Worm (Caenorhabditis elegans): ENCODE measurements around the gene rps-3.

rps-3 gene

ce11 chrIII:6210215-6210822 is 3.7 kb downstream of the rps-3 start:
- TF ChIP-seq W03F9.2 (tag; optimal IDR thresholded peaks at IDR 0.05) (no peak), him-1 (tag; optimal IDR thresholded peaks at IDR 0.05) (no peak), dao-5 (tag; optimal IDR thresholded peaks at IDR 0.05) (no peak)

- TF ChIP-seq W03F9.2 (tag; optimal IDR thresholded peaks at IDR 0.05) = no peak
- no peak for TF ChIP-seq dao-5 (tag; optimal IDR thresholded peaks at IDR 0.05)
- TF ChIP-seq him-1 (tag; optimal IDR thresholded peaks at IDR 0.05) = no peak
Measured at ce11 chrIII:6213915-6214314, 7.3 kb downstream of the rps-3 start, which contains the start of gene C23G10.10. Gene C23G10.10, minus strand, starts transcription at chrIII:6214015.

- TF ChIP-seq W03F9.2 (tag; optimal IDR thresholded peaks at IDR 0.05) (no peak), him-1 (tag; optimal IDR thresholded peaks at IDR 0.05) (no peak), dao-5 (tag; optimal IDR thresholded peaks at IDR 0.05) (no peak)
Measured at ce11 chrIII:6215476-6215875, 8.9 kb downstream of the rps-3 start, which contains the start of gene C23G10.11. Gene C23G10.11, minus strand, starts transcription at chrIII:6215576.

DNA sequence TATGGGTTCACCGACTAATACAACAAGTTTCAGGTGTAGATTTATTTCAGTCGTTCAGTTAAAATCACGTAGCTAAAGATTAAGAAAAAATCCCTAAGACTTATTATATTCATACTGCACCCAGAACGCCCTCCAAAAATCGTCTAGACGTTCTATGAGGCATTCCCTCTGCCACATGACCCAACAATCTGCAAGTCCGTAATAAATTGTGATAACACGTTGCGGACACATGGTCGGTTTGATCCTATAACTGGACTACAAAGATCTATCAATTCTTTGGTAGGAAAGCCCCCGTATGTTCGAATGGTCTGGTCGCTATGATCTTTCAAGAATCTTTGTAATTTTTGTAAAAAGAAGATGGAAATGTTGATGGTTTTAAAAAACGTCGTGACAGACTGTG is 9.3 kb downstream of the rps-3 start:
- no peak for TF ChIP-seq him-1 (tag; optimal IDR thresholded peaks at IDR 0.05)
- no peak for TF ChIP-seq dao-5 (tag; optimal IDR thresholded peaks at IDR 0.05)
- TF ChIP-seq W03F9.2 (tag; optimal IDR thresholded peaks at IDR 0.05) = no peak

DNA sequence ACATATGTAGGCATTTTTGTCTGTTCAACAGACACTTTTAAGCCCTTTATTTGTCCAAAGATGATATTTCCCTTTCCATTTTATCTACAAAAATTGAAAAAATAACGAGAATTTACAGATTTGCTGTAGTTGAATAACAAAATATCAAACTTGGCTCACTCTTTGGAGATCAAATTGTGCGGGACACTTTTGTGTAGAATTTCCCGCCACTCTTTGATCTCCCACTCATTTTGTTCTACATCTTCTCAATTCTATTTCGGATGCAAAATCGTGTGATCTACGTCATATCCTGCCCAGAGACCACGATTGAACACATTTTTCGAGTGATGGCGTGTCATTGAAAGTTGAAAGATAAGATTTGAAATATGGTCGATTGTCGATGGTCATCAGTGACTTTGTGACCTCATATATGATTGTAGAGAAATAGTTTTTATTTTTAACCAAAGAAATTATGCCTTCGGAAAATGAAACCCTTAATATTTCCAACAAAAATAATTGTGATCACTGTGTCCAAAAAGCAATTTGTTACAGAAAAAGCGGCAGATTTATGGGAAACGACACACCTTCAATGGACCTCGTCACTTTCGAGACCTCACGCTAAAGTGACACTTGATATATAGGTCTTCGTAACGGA is 10.3 kb downstream of the rps-3 start, which contains the start of gene hot-4:
Gene hot-4, plus strand, starts transcription at position 584 of the 634 bp plus-strand sequence.
- TF ChIP-seq dao-5 (tag; optimal IDR thresholded peaks at IDR 0.05) (no peak), W03F9.2 (tag; optimal IDR thresholded peaks at IDR 0.05) (no peak)

DNA sequence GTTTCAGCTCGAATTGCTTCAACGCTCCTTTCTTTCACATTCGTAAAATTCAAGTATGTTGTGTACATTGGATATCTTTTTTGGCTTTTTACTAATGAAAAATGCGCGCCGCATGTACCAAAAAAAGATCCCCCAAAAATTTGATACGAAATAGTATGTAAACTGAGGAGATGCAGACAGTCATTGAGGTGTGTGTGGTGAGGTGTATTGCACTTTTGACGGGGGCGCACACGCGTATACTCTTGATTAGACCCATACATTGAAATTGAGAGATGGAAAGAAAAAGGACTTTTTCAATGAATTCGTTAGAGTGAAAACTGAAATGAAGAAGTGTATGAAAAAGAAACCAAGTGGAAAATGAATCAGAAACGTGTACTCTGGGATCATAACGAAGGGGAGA is 14.8 kb downstream of the rps-3 start:
- no peak for TF ChIP-seq W03F9.2 (tag; optimal IDR thresholded peaks at IDR 0.05)
- TF ChIP-seq dao-5 (tag; optimal IDR thresholded peaks at IDR 0.05) = no peak
- TF ChIP-seq him-1 (tag; optimal IDR thresholded peaks at IDR 0.05) = no peak

ce11 chrIII:6230870-6231269 is 24.3 kb downstream of the rps-3 start, which contains the start of gene esyt-2:
Gene esyt-2, minus strand, starts transcription at chrIII:6230970.
- no peak for TF ChIP-seq W03F9.2 (tag; optimal IDR thresholded peaks at IDR 0.05)
- no peak for TF ChIP-seq dao-5 (tag; optimal IDR thresholded peaks at IDR 0.05)
- no peak for TF ChIP-seq him-1 (tag; optimal IDR thresholded peaks at IDR 0.05)

DNA sequence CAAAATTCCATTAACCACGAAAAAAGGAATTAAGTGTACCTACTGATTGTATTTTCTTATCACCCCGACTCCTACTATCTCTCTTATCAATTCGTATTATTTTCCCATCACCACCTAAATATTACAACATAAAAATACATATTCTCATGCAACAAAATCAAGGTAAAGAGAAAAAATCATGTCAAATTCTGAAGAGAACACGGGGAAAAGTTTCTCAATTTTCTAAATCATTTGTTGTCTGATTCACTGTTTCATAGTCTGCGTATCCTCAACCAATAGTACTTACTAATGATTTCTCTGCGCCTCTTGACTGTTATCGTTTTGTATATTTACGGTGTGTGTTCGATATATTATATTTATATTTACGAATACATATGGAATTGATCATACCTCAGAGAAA is 25.3 kb downstream of the rps-3 start:
- TF ChIP-seq him-1 (tag; optimal IDR thresholded peaks at IDR 0.05) = no peak
- TF ChIP-seq dao-5 (tag; optimal IDR thresholded peaks at IDR 0.05) = no peak
- no peak for TF ChIP-seq W03F9.2 (tag; optimal IDR thresholded peaks at IDR 0.05)

DNA sequence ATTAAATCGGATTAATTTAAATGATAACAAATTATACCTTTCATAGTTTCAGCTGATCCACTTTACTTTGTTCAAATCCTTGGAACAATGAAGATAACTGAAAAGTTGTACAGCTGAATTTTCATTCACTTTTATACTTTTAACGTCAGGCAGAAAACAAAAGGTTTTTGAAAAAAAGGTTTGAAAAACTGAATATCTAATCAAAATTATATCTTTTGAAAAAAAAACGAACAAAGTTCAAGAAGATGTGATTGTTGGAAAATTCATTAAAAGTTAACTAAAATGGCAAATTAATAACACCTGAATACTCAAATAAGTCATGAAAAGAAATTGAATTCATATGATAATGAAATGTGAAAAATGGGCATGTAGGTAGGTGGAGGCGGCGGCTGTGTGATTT is 30.0 kb downstream of the rps-3 start, which contains the start of gene T12A2.21:
Gene T12A2.21, minus strand, starts transcription at position 101 of the 400 bp plus-strand sequence.
- TF ChIP-seq dao-5 (tag; optimal IDR thresholded peaks at IDR 0.05) = no peak

- no peak for TF ChIP-seq him-1 (tag; optimal IDR thresholded peaks at IDR 0.05)
- TF ChIP-seq W03F9.2 (tag; optimal IDR thresholded peaks at IDR 0.05) = no peak
- TF ChIP-seq dao-5 (tag; optimal IDR thresholded peaks at IDR 0.05) = no peak
Measured at ce11 chrIII:6240528-6240927, 33.9 kb downstream of the rps-3 start, which contains the start of gene T12A2.3. Gene T12A2.3, plus strand, starts transcription at chrIII:6240828.

DNA sequence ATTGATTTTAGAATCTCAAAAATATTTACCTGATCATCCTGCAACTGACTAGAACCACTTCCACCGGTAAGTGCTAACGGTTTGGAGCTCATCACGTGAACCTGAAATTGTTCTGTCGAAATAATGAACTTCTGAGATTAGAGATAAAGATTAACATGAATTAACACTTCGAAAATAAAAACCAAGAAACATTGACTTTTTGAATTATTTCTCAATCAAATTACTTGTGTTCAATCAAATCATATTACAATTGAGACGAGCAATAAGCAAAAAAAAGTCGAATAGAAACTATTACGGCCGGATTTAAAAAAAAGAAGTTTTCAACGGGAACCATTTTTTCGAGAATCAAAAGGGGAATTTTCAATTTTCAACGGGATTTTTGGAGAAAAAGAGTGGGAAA is 39.1 kb downstream of the rps-3 start, which contains the start of gene bcas-2:
Gene bcas-2, minus strand, starts transcription at position 101 of the 400 bp plus-strand sequence.
- TF ChIP-seq W03F9.2 (tag; optimal IDR thresholded peaks at IDR 0.05) (no peak), him-1 (tag; optimal IDR thresholded peaks at IDR 0.05) (no peak), dao-5 (tag; optimal IDR thresholded peaks at IDR 0.05) (no peak)

- no peak for TF ChIP-seq W03F9.2 (tag; optimal IDR thresholded peaks at IDR 0.05)
- no peak for TF ChIP-seq dao-5 (tag; optimal IDR thresholded peaks at IDR 0.05)
- TF ChIP-seq him-1 (tag; optimal IDR thresholded peaks at IDR 0.05) = no peak
Measured at ce11 chrIII:6248064-6248687, 41.6 kb downstream of the rps-3 start, which contains the start of the genes gen-1 and stt-3. Gene gen-1, minus strand, starts transcription at chrIII:6248158. Gene stt-3, plus strand, starts transcription at chrIII:6248637.

DNA sequence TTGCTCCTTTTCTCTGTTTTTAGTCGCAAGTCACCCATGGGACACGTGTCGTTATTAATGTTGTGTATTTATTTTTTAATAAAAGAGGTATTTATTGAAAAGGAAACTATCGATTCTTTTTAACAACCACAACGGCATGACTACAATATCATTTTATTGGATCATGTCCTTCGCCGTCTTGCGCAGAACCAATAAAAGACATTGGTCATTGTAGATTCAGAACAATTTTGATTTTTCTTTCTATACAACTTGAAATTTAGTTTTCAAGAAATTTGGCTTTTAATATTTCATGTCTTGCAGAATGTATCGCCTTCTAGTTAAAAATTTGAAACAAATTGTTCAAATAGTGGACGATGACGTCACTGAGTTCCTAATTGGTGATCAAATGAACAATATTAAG is 44.9 kb downstream of the rps-3 start, which contains the start of gene amdh-1:
Gene amdh-1, plus strand, starts transcription at position 301 of the 400 bp plus-strand sequence.
- TF ChIP-seq W03F9.2 (tag; optimal IDR thresholded peaks at IDR 0.05) = no peak
- no peak for TF ChIP-seq dao-5 (tag; optimal IDR thresholded peaks at IDR 0.05)
- TF ChIP-seq him-1 (tag; optimal IDR thresholded peaks at IDR 0.05) = no peak

DNA sequence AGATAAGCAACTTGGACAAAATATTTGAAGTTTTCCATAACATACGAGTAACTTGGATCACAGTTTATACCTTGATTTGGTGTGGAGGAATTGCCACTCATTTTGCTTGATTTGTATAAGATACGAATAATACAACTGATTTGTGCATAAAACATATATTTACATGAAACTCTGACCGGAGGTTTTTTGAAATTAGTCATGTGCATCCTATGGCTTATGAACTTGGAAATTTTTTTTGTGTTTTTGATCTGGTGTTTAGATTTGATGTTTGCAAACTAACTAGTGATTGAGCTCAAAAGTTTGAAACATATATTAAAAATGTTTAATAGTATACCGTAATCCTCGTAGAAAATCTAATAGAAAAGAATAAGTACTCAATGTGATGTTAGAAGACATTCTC is 48.1 kb downstream of the rps-3 start, which contains the start of gene srg-8:
Gene srg-8, minus strand, starts transcription at position 101 of the 400 bp plus-strand sequence.
- TF ChIP-seq dao-5 (tag; optimal IDR thresholded peaks at IDR 0.05) = no peak
- TF ChIP-seq W03F9.2 (tag; optimal IDR thresholded peaks at IDR 0.05) = no peak
- no peak for TF ChIP-seq him-1 (tag; optimal IDR thresholded peaks at IDR 0.05)
